Worm (Caenorhabditis elegans): ENCODE measurements around the gene ifg-1.
A peak's percentile ranks its signal among the peaks of the same experiment; 100 is the strongest.

ifg-1 gene

DNA sequence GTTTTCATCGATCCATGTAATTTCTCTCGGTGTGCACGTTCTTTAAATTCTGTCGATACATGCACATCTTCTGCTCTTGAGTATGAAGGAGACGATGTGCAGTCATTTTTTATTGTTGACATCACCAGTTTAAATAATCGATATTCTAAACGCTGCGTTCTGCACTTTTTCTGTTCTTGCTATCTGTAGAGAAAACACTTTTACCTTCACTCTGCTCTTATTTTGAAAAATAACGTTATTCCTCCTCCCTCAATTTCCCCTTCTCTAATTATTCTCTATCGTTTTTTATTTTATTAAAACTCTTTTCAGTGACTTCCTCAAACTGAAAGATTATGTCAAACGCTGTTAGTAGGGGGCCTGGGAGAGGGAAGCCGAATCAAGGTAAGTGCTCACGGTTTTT, at the start of gene ifg-1:
Gene ifg-1 (plus strand): TSS at position 301 of the 400 bp plus-strand sequence.
- TF ChIP-seq ztf-23 (GFP tag; IDR thresholded peaks at IDR 0.05): no peak
- TF ChIP-seq flt-1 (GFP tag; IDR thresholded peaks at IDR 0.05): no peak
- no peak for TF ChIP-seq ztf-29 (GFP tag; IDR thresholded peaks at IDR 0.05)
- TF ChIP-seq med-1 (GFP tag; optimal IDR thresholded peaks at IDR 0.05; ENCODE audit: insufficient read depth): no peak
- no peak for TF ChIP-seq cog-1 (tag; optimal IDR thresholded peaks at IDR 0.05)
- TF ChIP-seq tab-1 (GFP tag; IDR thresholded peaks at IDR 0.05): no peak
- no peak for TF ChIP-seq klf-2 (GFP tag; conservative IDR thresholded peaks at IDR 0.05)
- TF ChIP-seq T22C8.4 (GFP tag; IDR thresholded peaks at IDR 0.05): no peak
- no peak for TF ChIP-seq ref-1 (GFP tag; conservative IDR thresholded peaks at IDR 0.05)

- no peak for TF ChIP-seq tab-1 (GFP tag; IDR thresholded peaks at IDR 0.05)
- no peak for TF ChIP-seq klf-2 (GFP tag; conservative IDR thresholded peaks at IDR 0.05)
- TF ChIP-seq ztf-23 (GFP tag; IDR thresholded peaks at IDR 0.05): no peak
- no peak for TF ChIP-seq med-1 (GFP tag; optimal IDR thresholded peaks at IDR 0.05; ENCODE audit: insufficient read depth)
- TF ChIP-seq ztf-29 (GFP tag; IDR thresholded peaks at IDR 0.05): no peak
- TF ChIP-seq T22C8.4 (GFP tag; IDR thresholded peaks at IDR 0.05): no peak
- TF ChIP-seq cog-1 (tag; optimal IDR thresholded peaks at IDR 0.05): no peak
- TF ChIP-seq flt-1 (GFP tag; IDR thresholded peaks at IDR 0.05): no peak
- TF ChIP-seq ref-1 (GFP tag; conservative IDR thresholded peaks at IDR 0.05): no peak
Measured at ce11 chrII:8169283-8169682, 47.7 kb upstream of the ifg-1 start, which contains the start of gene T05C12.15. Gene T05C12.15, plus strand, starts transcription at chrII:8169583.

DNA sequence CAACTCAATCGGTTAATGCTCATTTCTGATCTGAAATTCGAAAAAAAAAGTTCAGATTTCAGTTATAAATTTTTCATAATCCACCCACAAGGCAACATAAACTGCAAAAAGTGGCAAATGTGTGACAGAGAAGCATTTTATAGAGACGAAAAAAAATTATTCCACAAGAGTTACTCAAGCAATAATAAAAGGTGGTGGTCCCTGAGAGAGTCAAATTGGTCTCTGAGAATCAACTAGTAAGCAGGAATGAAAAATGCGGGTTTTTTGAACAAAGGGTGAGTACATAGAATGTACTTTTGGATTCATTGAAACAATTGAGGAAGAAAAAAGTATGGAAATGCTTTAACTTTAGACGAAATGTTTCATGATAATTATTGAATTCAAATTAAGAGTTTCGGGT, 46.6 kb upstream of the ifg-1 start, which contains the start of gene T05C12.11:
Gene T05C12.11 (minus strand): TSS at position 101 of the 400 bp plus-strand sequence.
- TF ChIP-seq ref-1 (GFP tag; conservative IDR thresholded peaks at IDR 0.05) (no peak), klf-2 (GFP tag; conservative IDR thresholded peaks at IDR 0.05) (no peak), ztf-23 (GFP tag; IDR thresholded peaks at IDR 0.05) (no peak), cog-1 (tag; optimal IDR thresholded peaks at IDR 0.05) (no peak), T22C8.4 (GFP tag; IDR thresholded peaks at IDR 0.05) (no peak), tab-1 (GFP tag; IDR thresholded peaks at IDR 0.05) (no peak), med-1 (GFP tag; optimal IDR thresholded peaks at IDR 0.05; ENCODE audit: insufficient read depth) (no peak), ztf-29 (GFP tag; IDR thresholded peaks at IDR 0.05) (no peak), flt-1 (GFP tag; IDR thresholded peaks at IDR 0.05) (no peak)

- no peak for TF ChIP-seq med-1 (GFP tag; optimal IDR thresholded peaks at IDR 0.05; ENCODE audit: insufficient read depth)
- no peak for TF ChIP-seq ztf-29 (GFP tag; IDR thresholded peaks at IDR 0.05)
Measured at ce11 chrII:8173449-8173848, 43.6 kb upstream of the ifg-1 start, which contains the start of the genes decr-1.3 and T05C12.1. Gene decr-1.3, minus strand, starts transcription at chrII:8173549. Gene T05C12.1, plus strand, starts transcription at chrII:8173680.

- TF ChIP-seq tab-1 (GFP tag; IDR thresholded peaks at IDR 0.05) (no peak), flt-1 (GFP tag; IDR thresholded peaks at IDR 0.05) (no peak), ref-1 (GFP tag; conservative IDR thresholded peaks at IDR 0.05) (no peak), ztf-23 (GFP tag; IDR thresholded peaks at IDR 0.05) (no peak), T22C8.4 (GFP tag; IDR thresholded peaks at IDR 0.05) (no peak), cog-1 (tag; optimal IDR thresholded peaks at IDR 0.05) (no peak), klf-2 (GFP tag; conservative IDR thresholded peaks at IDR 0.05) (no peak), med-1 (GFP tag; optimal IDR thresholded peaks at IDR 0.05; ENCODE audit: insufficient read depth) (no peak), ztf-29 (GFP tag; IDR thresholded peaks at IDR 0.05) (no peak)
Measured at ce11 chrII:8174148-8174547, 42.9 kb upstream of the ifg-1 start.

ce11 chrII:8177095-8177494, 39.9 kb upstream of the ifg-1 start, which contains the start of gene acr-14:
Gene acr-14, minus strand, starts transcription at chrII:8177195.
- no peak for TF ChIP-seq med-1 (GFP tag; optimal IDR thresholded peaks at IDR 0.05; ENCODE audit: insufficient read depth)
- no peak for TF ChIP-seq tab-1 (GFP tag; IDR thresholded peaks at IDR 0.05)

DNA sequence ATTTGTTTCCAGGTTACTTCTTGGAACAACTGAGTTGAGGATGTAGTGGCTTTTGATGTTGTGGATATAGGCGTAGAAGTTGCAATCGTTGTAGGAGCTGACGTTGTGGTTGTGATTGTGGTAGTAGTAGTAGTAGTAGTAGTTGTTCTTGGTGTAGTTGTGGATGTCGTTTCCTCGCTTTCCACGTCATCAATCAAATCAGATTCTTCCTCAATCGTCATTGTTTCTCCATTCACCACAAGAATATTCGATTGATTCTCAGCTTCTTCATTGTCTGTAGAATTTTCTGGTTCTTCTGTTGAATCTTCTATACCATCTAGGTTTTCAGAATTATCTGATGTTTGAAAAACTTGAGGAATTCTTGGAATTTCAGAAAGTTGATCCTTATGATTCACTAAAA, 38.4 kb upstream of the ifg-1 start:
- TF ChIP-seq ref-1 (GFP tag; conservative IDR thresholded peaks at IDR 0.05) (no peak), med-1 (GFP tag; optimal IDR thresholded peaks at IDR 0.05; ENCODE audit: insufficient read depth) (no peak), flt-1 (GFP tag; IDR thresholded peaks at IDR 0.05) (no peak), ztf-29 (GFP tag; IDR thresholded peaks at IDR 0.05) (no peak), tab-1 (GFP tag; IDR thresholded peaks at IDR 0.05) (no peak), cog-1 (tag; optimal IDR thresholded peaks at IDR 0.05) (no peak), klf-2 (GFP tag; conservative IDR thresholded peaks at IDR 0.05) (no peak), T22C8.4 (GFP tag; IDR thresholded peaks at IDR 0.05) (no peak), ztf-23 (GFP tag; IDR thresholded peaks at IDR 0.05) (no peak)

- no peak for TF ChIP-seq ref-1 (GFP tag; conservative IDR thresholded peaks at IDR 0.05)
- TF ChIP-seq med-1 (GFP tag; optimal IDR thresholded peaks at IDR 0.05; ENCODE audit: insufficient read depth): no peak
Measured at ce11 chrII:8180281-8180680, 36.7 kb upstream of the ifg-1 start, which contains the start of gene T05C12.4. Gene T05C12.4, minus strand, starts transcription at chrII:8180381.

DNA sequence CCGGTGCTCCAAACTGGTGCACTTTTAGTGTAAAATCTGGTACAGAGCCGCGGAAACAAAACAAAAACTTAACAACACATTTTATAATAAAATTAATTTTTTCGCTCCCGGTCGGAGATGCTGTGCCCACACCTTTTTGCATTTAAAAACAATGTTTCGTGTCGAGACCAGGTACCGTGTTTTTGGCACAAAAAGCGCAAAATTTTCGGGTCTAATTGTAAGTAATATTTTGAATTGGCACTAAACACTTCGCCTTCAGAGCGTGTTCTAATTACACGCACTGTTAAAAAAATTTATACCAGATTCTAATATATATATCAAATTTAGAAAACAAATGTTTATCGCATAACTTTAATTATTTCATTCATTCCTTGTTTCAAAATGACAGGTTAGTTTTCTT, 35.6 kb upstream of the ifg-1 start, which contains the start of gene dylt-3:
Gene dylt-3 (plus strand): TSS at position 301 of the 400 bp plus-strand sequence.
- TF ChIP-seq klf-2 (GFP tag; conservative IDR thresholded peaks at IDR 0.05) (no peak), ztf-29 (GFP tag; IDR thresholded peaks at IDR 0.05) (no peak), flt-1 (GFP tag; IDR thresholded peaks at IDR 0.05) (no peak), cog-1 (tag; optimal IDR thresholded peaks at IDR 0.05) (no peak), T22C8.4 (GFP tag; IDR thresholded peaks at IDR 0.05) (no peak), tab-1 (GFP tag; IDR thresholded peaks at IDR 0.05) (no peak)

DNA sequence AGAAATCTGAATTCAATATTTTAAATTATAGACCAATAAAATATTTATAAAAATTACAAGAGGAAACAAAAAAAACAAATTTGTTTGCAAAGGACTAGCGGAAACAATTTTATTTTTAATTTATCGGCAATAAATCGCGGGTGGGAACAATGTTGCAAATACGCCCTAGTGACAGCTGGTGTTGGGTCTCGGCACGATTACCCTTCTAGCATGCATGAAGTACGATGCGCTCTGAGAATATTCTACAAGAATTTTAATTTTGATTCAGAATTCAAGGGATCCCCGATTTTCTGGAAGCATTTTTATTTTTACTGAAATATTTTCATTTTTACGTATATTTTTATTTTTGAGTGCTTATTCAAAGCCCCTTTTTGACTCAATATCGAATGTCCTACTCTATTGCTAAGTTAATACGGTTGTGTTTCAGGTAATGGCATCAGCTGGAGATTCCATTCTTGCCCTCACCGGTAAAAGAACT, 32.0 kb upstream of the ifg-1 start, which contains the start of the genes mig-5 and cct-1:
Gene mig-5 (minus strand): TSS at position 8 of the 478 bp plus-strand sequence.
Gene cct-1 (plus strand): TSS at position 428 of the 478 bp plus-strand sequence.
- no peak for TF ChIP-seq tab-1 (GFP tag; IDR thresholded peaks at IDR 0.05)
- TF ChIP-seq flt-1 (GFP tag; IDR thresholded peaks at IDR 0.05): peak; percentile 71
- TF ChIP-seq cog-1 (tag; optimal IDR thresholded peaks at IDR 0.05): peak; percentile 84
- no peak for TF ChIP-seq T22C8.4 (GFP tag; IDR thresholded peaks at IDR 0.05)
- no peak for TF ChIP-seq ztf-29 (GFP tag; IDR thresholded peaks at IDR 0.05)
- no peak; the same call in 1 of the 2 replicates for TF ChIP-seq ztf-23 (GFP tag; IDR thresholded peaks at IDR 0.05)
- TF ChIP-seq med-1 (GFP tag; optimal IDR thresholded peaks at IDR 0.05; ENCODE audit: insufficient read depth): no peak
- no peak for TF ChIP-seq ref-1 (GFP tag; conservative IDR thresholded peaks at IDR 0.05)
- no peak for TF ChIP-seq klf-2 (GFP tag; conservative IDR thresholded peaks at IDR 0.05)

Measured in whole organism, midembryonic.